Worm (Caenorhabditis elegans): ENCODE results near the gene Y54G2A.26.

DNA sequence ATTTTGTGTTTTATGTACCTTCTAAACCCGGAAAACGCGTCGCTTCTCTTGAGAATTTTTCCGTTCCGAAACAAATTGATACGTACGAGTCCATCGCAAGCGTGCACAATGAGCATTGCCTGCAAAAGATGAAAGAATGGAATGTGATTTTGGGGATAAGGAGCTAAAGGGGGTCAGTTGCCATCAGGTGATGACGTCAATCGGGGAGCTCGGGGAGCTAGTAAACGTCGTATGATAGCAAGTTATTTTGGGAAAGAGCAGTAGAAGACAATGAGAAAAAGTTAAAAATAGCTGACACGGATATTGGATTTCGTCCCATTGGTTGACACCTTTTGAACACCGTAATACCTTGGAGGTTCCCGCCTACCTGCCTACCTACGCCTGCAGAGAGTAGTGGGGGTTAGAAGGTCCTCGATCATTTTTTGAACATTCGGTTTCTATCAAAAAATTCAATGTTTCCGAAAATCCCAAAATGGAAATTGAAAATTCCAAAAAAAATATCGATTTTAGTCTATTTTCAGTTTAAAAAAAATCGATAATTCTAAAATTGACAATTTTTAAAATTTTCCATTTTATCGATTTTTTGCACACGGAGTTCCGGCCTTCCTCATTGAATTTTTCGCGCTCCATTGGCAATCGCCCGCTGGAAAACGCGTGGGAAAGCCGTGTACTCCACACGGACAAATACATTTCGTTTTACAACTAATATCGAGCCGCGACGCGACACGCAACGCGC lies 30.8 kb upstream of the Y54G2A.26 start:
- TF ChIP-seq W03F9.2 (tag; optimal IDR thresholded peaks at IDR 0.05) (no peak), him-1 (tag; optimal IDR thresholded peaks at IDR 0.05) (no peak), dao-5 (tag; optimal IDR thresholded peaks at IDR 0.05) (no peak)

All from whole organism, L4/young adult.